Worm (Caenorhabditis elegans) whole organism, L2 larva: ENCODE data around the gene cyp-33C1.

Experiments
- C34F6.9 ChIP-seq: fragments of 150-350 bp; optimal IDR thresholded peaks from 2 replicates; lab custom pipeline; 2014; ENCODE audit warnings: missing biosample characterization, missing genetic modification characterization
- R02D3.7 ChIP-seq: fragments of 150-350 bp; optimal IDR thresholded peaks from 2 replicates; lab custom pipeline; 2014; ENCODE audit warnings: missing biosample characterization, missing genetic modification characterization
- ZK546.5 ChIP-seq: sonication (generic microtip); optimal IDR thresholded peaks from 2 replicates; lab custom pipeline; 2017; ENCODE audit warnings: missing biosample characterization, missing genetic modification characterization
- alr-1 ChIP-seq: fragments of 150-350 bp; optimal IDR thresholded peaks from 2 replicates; lab custom pipeline; 2014; ENCODE audit warnings: missing biosample characterization, missing genetic modification characterization
- ama-1 ChIP-seq: fragments of 150-350 bp; optimal IDR thresholded peaks from 2 replicates; lab custom pipeline; 2018; ENCODE audit warnings: inconsistent platforms
- blmp-1 ChIP-seq: sonication (generic microtip); optimal IDR thresholded peaks from 2 replicates; lab custom pipeline; 2017; ENCODE audit warnings: missing genetic modification characterization, mild to moderate bottlenecking, missing compliant biosample characterization, antibody characterized with exemption, moderate library complexity; ENCODE audit not compliant: insufficient read depth
- ceh-16 ChIP-seq: fragments of 150-350 bp; optimal IDR thresholded peaks from 2 replicates; lab custom pipeline; 2014; ENCODE audit warnings: missing biosample characterization, missing genetic modification characterization
- ceh-82 ChIP-seq: fragments of 150-350 bp; optimal IDR thresholded peaks from 2 replicates; lab custom pipeline; 2014; ENCODE audit warnings: missing biosample characterization, missing genetic modification characterization
- dmd-4 ChIP-seq: sonication (generic microtip); optimal IDR thresholded peaks from 2 replicates; lab custom pipeline; 2017; ENCODE audit warnings: missing biosample characterization, missing genetic modification characterization
- egl-27 ChIP-seq: sonication (generic microtip); optimal IDR thresholded peaks from 3 replicates; lab custom pipeline; 2017; ENCODE audit warnings: missing biosample characterization, missing genetic modification reagents, missing genetic modification characterization
- elt-1 ChIP-seq: fragments of 150-350 bp; optimal IDR thresholded peaks from 2 replicates; lab custom pipeline; 2014; ENCODE audit warnings: missing biosample characterization, missing genetic modification characterization
- elt-3 ChIP-seq: sonication (generic microtip); optimal IDR thresholded peaks from 2 replicates; lab custom pipeline; 2017; ENCODE audit warnings: missing biosample characterization, missing genetic modification characterization
- lsy-2 ChIP-seq, 2 experiments: fragments of 150-350 bp in 1 of 2; sonication (generic microtip) in 1 of 2; optimal IDR thresholded peaks; 2 replicates each; lab custom pipeline; 2014 to 2017; ENCODE audit warnings: missing biosample characterization in 2 of 2, missing genetic modification characterization in 2 of 2
- mdl-1 ChIP-seq, 2 experiments: fragments of 150-350 bp in 1 of 2; sonication (generic microtip) in 1 of 2; optimal IDR thresholded peaks; 2 replicates each; lab custom pipeline; 2017; ENCODE audit warnings: missing biosample characterization in 2 of 2, missing genetic modification characterization in 2 of 2
- nhr-10 ChIP-seq: sonication (generic microtip); optimal IDR thresholded peaks from 2 replicates; lab custom pipeline; 2017; ENCODE audit warnings: missing biosample characterization, missing genetic modification characterization
- nhr-11 ChIP-seq: fragments of 150-350 bp; optimal IDR thresholded peaks from 2 replicates; lab custom pipeline; 2014; ENCODE audit warnings: missing biosample characterization, missing genetic modification characterization
- nhr-21 ChIP-seq: fragments of 150-350 bp; optimal IDR thresholded peaks from 2 replicates; lab custom pipeline; 2014; ENCODE audit warnings: missing biosample characterization, missing genetic modification characterization
- nhr-23 ChIP-seq: fragments of 150-350 bp; optimal IDR thresholded peaks from 2 replicates; lab custom pipeline; 2014; ENCODE audit warnings: missing biosample characterization, missing genetic modification reagents, missing genetic modification characterization
- nhr-25 ChIP-seq: fragments of 150-350 bp; sonication (generic microtip); optimal IDR thresholded peaks from 3 replicates; lab custom pipeline; 2014; ENCODE audit warnings: missing biosample characterization, missing genetic modification characterization
- nhr-6 ChIP-seq: fragments of 150-350 bp; optimal IDR thresholded peaks from 2 replicates; lab custom pipeline; 2014; ENCODE audit warnings: missing biosample characterization, missing genetic modification characterization
- nhr-77 ChIP-seq: fragments of 150-350 bp; optimal IDR thresholded peaks from 2 replicates; lab custom pipeline; 2014; ENCODE audit warnings: missing biosample characterization, missing genetic modification characterization
- peb-1 ChIP-seq: fragments of 150-350 bp; optimal IDR thresholded peaks from 2 replicates; lab custom pipeline; 2014; ENCODE audit warnings: missing biosample characterization, missing genetic modification characterization
- skn-1 ChIP-seq: sonication (generic microtip); optimal IDR thresholded peaks from 2 replicates; lab custom pipeline; 2017; ENCODE audit warnings: missing biosample characterization, missing genetic modification characterization
- sma-3 ChIP-seq: sonication (generic microtip); optimal IDR thresholded peaks from 2 replicates; lab custom pipeline; 2016; ENCODE audit warnings: missing genetic modification reagents, missing genetic modification characterization, missing compliant biosample characterization
- snpc-4 ChIP-seq: fragments of 150-350 bp; optimal IDR thresholded peaks from 2 replicates; lab custom pipeline; 2014; ENCODE audit warnings: missing biosample characterization, missing genetic modification characterization
- unc-39 ChIP-seq: fragments of 150-350 bp; optimal IDR thresholded peaks from 2 replicates; lab custom pipeline; 2014; ENCODE audit warnings: missing biosample characterization, missing genetic modification characterization
- unc-55 ChIP-seq: fragments of 150-350 bp; sonication (generic microtip); optimal IDR thresholded peaks from 3 replicates; lab custom pipeline; 2014; ENCODE audit warnings: missing biosample characterization, missing genetic modification reagents, missing genetic modification characterization
- zag-1 ChIP-seq: fragments of 150-350 bp; optimal IDR thresholded peaks from 2 replicates; lab custom pipeline; 2014; ENCODE audit warnings: missing biosample characterization, missing genetic modification characterization
- ztf-1 ChIP-seq: fragments of 200-800 bp; sonication (Bioruptor generic); conservative IDR thresholded peaks from 2 replicates; pipeline ENCODE4 v1.3.6; 2022; ENCODE audit warnings: missing genetic modification characterization, missing compliant biosample characterization
- ztf-4 ChIP-seq: fragments of 150-350 bp; optimal IDR thresholded peaks from 2 replicates; lab custom pipeline; 2014; ENCODE audit warnings: missing biosample characterization, missing genetic modification characterization

cyp-33C1 gene

ce11 chrV:2177307-2177764 lies 2.0 kb upstream of the cyp-33C1 start, which contains the start of gene srbc-17:
srbc-17 (plus strand) TSS chrV:2177714.
- no peak for TF ChIP-seq peb-1 (tag; lab: Kevin White, UChicago)

ce11 chrV:2181738-2182137 lies 2.4 kb downstream of the cyp-33C1 start, which contains the start of gene srbc-16:
srbc-16 (plus strand) TSS chrV:2182038.
- TF ChIP-seq R02D3.7 (tag; lab: Kevin White, UChicago) (no peak), nhr-77 (tag; lab: Kevin White, UChicago) (no peak)

ce11 chrV:2183162-2183561 lies 3.8 kb downstream of the cyp-33C1 start, which contains the start of gene cyp-33C2:
cyp-33C2 (plus strand) TSS chrV:2183488.
- TF ChIP-seq unc-39 (tag; lab: Kevin White, UChicago) (no peak), nhr-6 (no peak), ceh-16 (tag; lab: Kevin White, UChicago) (no peak), ZK546.5 (no peak), nhr-11 (no peak), zag-1 (no peak), nhr-23 (tag; lab: Kevin White, UChicago) (no peak), nhr-25 (tag; lab: Kevin White, UChicago) (no peak), dmd-4 (tag; lab: Kevin White, UChicago) (no peak), sma-3 (GFP tag; lab: Kevin White, UChicago) (no peak)

- TF ChIP-seq lsy-2 (tag; optimal IDR thresholded peaks at IDR 0.05; lab: Kevin White, UChicago) = no peak
- no peak for TF ChIP-seq skn-1 (tag; lab: Kevin White, UChicago)
- no peak for TF ChIP-seq ztf-4
- TF ChIP-seq blmp-1 (tag; lab: Kevin White, UChicago) = no peak
- TF ChIP-seq ZK546.5 = no peak
- no peak for TF ChIP-seq ztf-1
- no peak for TF ChIP-seq unc-55 (GFP tag; lab: Kevin White, UChicago)
- TF ChIP-seq alr-1 (tag; lab: Kevin White, UChicago) = no peak
- TF ChIP-seq nhr-11 = no peak
- TF ChIP-seq mdl-1 (tag; optimal IDR thresholded peaks at IDR 0.05; lab: Kevin White, UChicago) = no peak
- TF ChIP-seq peb-1 (tag; lab: Kevin White, UChicago) = no peak
- no peak for TF ChIP-seq snpc-4
These were observed 6.2 kb downstream of the cyp-33C1 start for ce11 chrV:2185486-2185885.

ce11 chrV:2187864-2188345 lies 8.6 kb downstream of the cyp-33C1 start, which contains the start of gene Y5H2B.3:
Y5H2B.3 (plus strand) TSS chrV:2188295.
- TF ChIP-seq ceh-82 (no peak), nhr-6 (no peak), egl-27 (tag; lab: Kevin White, UChicago) (no peak)

ce11 chrV:2190383-2190782 lies 11.1 kb downstream of the cyp-33C1 start:
- TF ChIP-seq nhr-10 (tag; lab: Kevin White, UChicago) (no peak), elt-1 (tag; lab: Kevin White, UChicago) (no peak), ama-1 (lab: Kevin White, UChicago) (no peak), elt-3 (tag; lab: Kevin White, UChicago) (no peak), ceh-16 (tag; lab: Kevin White, UChicago) (no peak), nhr-77 (tag; lab: Kevin White, UChicago) (no peak), C34F6.9 (no peak), snpc-4 (no peak), nhr-21 (tag; lab: Kevin White, UChicago) (no peak), R02D3.7 (tag; lab: Kevin White, UChicago) (no peak)

- TF ChIP-seq nhr-6 = no peak
- no peak for TF ChIP-seq lsy-2 (tag; optimal IDR thresholded peaks at IDR 0.05; lab: Kevin White, UChicago)
- no peak for TF ChIP-seq dmd-4 (tag; lab: Kevin White, UChicago)
- TF ChIP-seq ceh-16 (tag; lab: Kevin White, UChicago) = no peak
- no peak for TF ChIP-seq ztf-4
- no peak for TF ChIP-seq unc-39 (tag; lab: Kevin White, UChicago)
These were observed 11.8 kb downstream of the cyp-33C1 start, which contains the start of gene srbc-42 for ce11 chrV:2191122-2191521. srbc-42 (minus strand) TSS chrV:2191222.
